Fruit fly (Drosophila melanogaster) whole organism, embryonic: ENCODE measurements around the gene CG46310.

Source experiments
- B-H2 ChIP-seq: fragments of 200-800 bp; sonication (Bioruptor generic); optimal IDR thresholded peaks from 2 replicates; lab custom pipeline; 2018; ENCODE audit warnings: missing biosample characterization, mild to moderate bottlenecking, missing genetic modification characterization
- CG12104 ChIP-seq: fragments of 200-800 bp; sonication (Bioruptor generic); optimal IDR thresholded peaks from 3 replicates; lab custom pipeline; 2016; ENCODE audit warnings: missing biosample characterization, missing genetic modification characterization
- CG12659 ChIP-seq: fragments of 200-800 bp; sonication (Bioruptor generic); optimal IDR thresholded peaks from 3 replicates; lab custom pipeline; 2017; ENCODE audit warnings: mild to moderate bottlenecking, missing biosample characterization, missing genetic modification reagents, missing genetic modification characterization
- CG13287 ChIP-seq: fragments of 200-800 bp; sonication (Bioruptor generic); IDR thresholded peaks from 2 replicates; pipeline ENCODE4 v1.3.6; 2022; ENCODE audit warnings: missing biosample characterization, missing genetic modification characterization; ENCODE audit not compliant: partially characterized antibody
- CG14441 ChIP-seq: fragments of 200-800 bp; sonication (Bioruptor generic); IDR thresholded peaks from 2 replicates; pipeline ENCODE4 v1.3.6; 2022; ENCODE audit warnings: missing biosample characterization, missing genetic modification characterization
- CG15514 ChIP-seq: fragments of 200-800 bp; sonication (Bioruptor generic); optimal IDR thresholded peaks from 3 replicates; lab custom pipeline; 2017; ENCODE audit warnings: missing biosample characterization, missing genetic modification characterization, mild to moderate bottlenecking, moderate library complexity, missing genetic modification reagents
- CG17912 ChIP-seq: fragments of 200-800 bp; sonication (Bioruptor generic); optimal IDR thresholded peaks from 2 replicates; lab custom pipeline; 2018; ENCODE audit warnings: missing biosample characterization, mild to moderate bottlenecking, missing genetic modification characterization
- CG2120 ChIP-seq: fragments of 200-800 bp; sonication (Bioruptor generic); optimal IDR thresholded peaks from 3 replicates; lab custom pipeline; 2016; ENCODE audit warnings: missing biosample characterization, missing genetic modification characterization
- CG34224 ChIP-seq: fragments of 200-800 bp; sonication (Bioruptor generic); IDR thresholded peaks from 3 replicates; pipeline ENCODE4 v1.3.6; 2022; ENCODE audit warnings: missing biosample characterization, missing genetic modification characterization; ENCODE audit not compliant: partially characterized antibody
- CG34422 ChIP-seq: fragments of 200-800 bp; sonication (Bioruptor generic); IDR thresholded peaks from 3 replicates; pipeline ENCODE4 v1.3.6; 2022; ENCODE audit warnings: missing biosample characterization, missing genetic modification characterization
- CG4707 ChIP-seq: fragments of 200-800 bp; sonication (Bioruptor generic); optimal IDR thresholded peaks from 2 replicates; lab custom pipeline; 2018; ENCODE audit warnings: missing biosample characterization, mild to moderate bottlenecking, missing genetic modification characterization, moderate library complexity
- CG6254 ChIP-seq: fragments of 200-800 bp; sonication (Bioruptor generic); optimal IDR thresholded peaks from 3 replicates; lab custom pipeline; 2017; ENCODE audit warnings: mild to moderate bottlenecking, missing biosample characterization, missing genetic modification reagents, missing genetic modification characterization
- CG7987 ChIP-seq: fragments of 200-800 bp; sonication (Bioruptor generic); optimal IDR thresholded peaks from 2 replicates; lab custom pipeline; 2018; ENCODE audit warnings: missing biosample characterization, mild to moderate bottlenecking, missing genetic modification characterization, moderate library complexity
- Dfd ChIP-seq, 2 experiments: fragments of >200 bp; optimal IDR thresholded peaks; 2 replicates each; lab custom pipeline; 2017; ENCODE audit warnings: missing biosample characterization in 2 of 2, missing genetic modification characterization in 2 of 2
- Doc2 ChIP-seq: fragments of 200-800 bp; sonication (Bioruptor generic); IDR thresholded peaks from 2 replicates; pipeline ENCODE4 v1.3.6; 2022; ENCODE audit warnings: missing biosample characterization, missing genetic modification characterization
- E2f2 ChIP-seq: fragments of 200-800 bp; sonication (Bioruptor generic); IDR thresholded peaks from 2 replicates; pipeline ENCODE4 v1.3.6; 2022; ENCODE audit warnings: missing biosample characterization, missing genetic modification characterization
- HLH4C ChIP-seq: fragments of 200-800 bp; sonication (Bioruptor generic); IDR thresholded peaks from 3 replicates; pipeline ENCODE4 v1.3.6; 2022; ENCODE audit warnings: missing biosample characterization, missing genetic modification characterization; ENCODE audit not compliant: partially characterized antibody
- HLHmδ ChIP-seq: fragments of 200-800 bp; sonication (Bioruptor generic); optimal IDR thresholded peaks from 2 replicates; lab custom pipeline; 2018; ENCODE audit warnings: missing biosample characterization, mild to moderate bottlenecking, missing genetic modification characterization, moderate library complexity
- Hr39 ChIP-seq: fragments of >200 bp; optimal IDR thresholded peaks from 2 replicates; lab custom pipeline; 2017
- Kr ChIP-seq: fragments of 200-800 bp; sonication (Bioruptor generic); optimal IDR thresholded peaks from 2 replicates; lab custom pipeline; 2017; ENCODE audit warnings: missing biosample characterization, mild to moderate bottlenecking, missing genetic modification characterization
- Mad ChIP-seq: fragments of 200-800 bp; sonication (Bioruptor generic); optimal IDR thresholded peaks from 2 replicates; lab custom pipeline; 2016; ENCODE audit warnings: missing biosample characterization, missing genetic modification characterization
- Mrtf ChIP-seq: fragments of 200-800 bp; sonication (Bioruptor generic); IDR thresholded peaks from 3 replicates; pipeline ENCODE4 v1.3.6; 2022; ENCODE audit warnings: missing biosample characterization, missing genetic modification characterization
- NC2α ChIP-seq: fragments of 200-800 bp; sonication (Bioruptor generic); optimal IDR thresholded peaks from 2 replicates; lab custom pipeline; 2016; ENCODE audit warnings: missing biosample characterization, missing genetic modification characterization
- Nf-YC ChIP-seq: fragments of 200-800 bp; optimal IDR thresholded peaks from 3 replicates; lab custom pipeline; 2019; ENCODE audit warnings: missing biosample characterization, mild to moderate bottlenecking, missing genetic modification characterization, moderate library complexity
- Pdp1 ChIP-seq, 2 experiments: fragments of 200-800 bp; sonication (Bioruptor generic); optimal IDR thresholded peaks; 3 replicates each; lab custom pipeline; 2016; ENCODE audit warnings: missing biosample characterization in 2 of 2, missing genetic modification characterization in 2 of 2, mild to moderate bottlenecking in 1 of 2, moderate library complexity in 1 of 2
- abd-A ChIP-seq: fragments of 200-800 bp; sonication (Bioruptor generic); optimal IDR thresholded peaks from 3 replicates; lab custom pipeline; 2019; ENCODE audit warnings: missing biosample characterization, mild to moderate bottlenecking, missing genetic modification characterization, moderate library complexity
- bbx ChIP-seq: fragments of 200-800 bp; sonication (Bioruptor generic); IDR thresholded peaks from 2 replicates; pipeline ENCODE4 v1.3.6; 2022; ENCODE audit warnings: missing biosample characterization, missing genetic modification characterization; ENCODE audit not compliant: partially characterized antibody
- dm ChIP-seq: fragments of 200-800 bp; sonication (Bioruptor generic); optimal IDR thresholded peaks from 3 replicates; lab custom pipeline; 2016; ENCODE audit warnings: missing biosample characterization, missing genetic modification characterization
- dpn ChIP-seq, 2 experiments: fragments of 200-800 bp; sonication (Bioruptor generic); optimal IDR thresholded peaks; 3 replicates each; lab custom pipeline; 2016; ENCODE audit warnings: missing biosample characterization in 2 of 2, missing genetic modification characterization in 2 of 2
- ems ChIP-seq: fragments of 200-800 bp; sonication (Bioruptor generic); optimal IDR thresholded peaks from 3 replicates; lab custom pipeline; 2016; ENCODE audit warnings: missing biosample characterization, missing genetic modification characterization
- ewg ChIP-seq: fragments of 200-800 bp; sonication (Bioruptor generic); optimal IDR thresholded peaks from 3 replicates; lab custom pipeline; 2017; ENCODE audit warnings: mild to moderate bottlenecking, missing biosample characterization, missing genetic modification reagents, missing genetic modification characterization
- exex ChIP-seq: fragments of 200-800 bp; sonication (Bioruptor generic); optimal IDR thresholded peaks from 4 replicates; lab custom pipeline; 2018; ENCODE audit warnings: missing biosample characterization, mild to moderate bottlenecking, missing genetic modification characterization, moderate library complexity
- fd102C ChIP-seq: fragments of 200-800 bp; sonication (Bioruptor generic); optimal IDR thresholded peaks from 2 replicates; lab custom pipeline; 2018; ENCODE audit warnings: missing biosample characterization, mild to moderate bottlenecking, missing genetic modification characterization, moderate library complexity
- gro ChIP-seq: fragments of 200-800 bp; sonication (Bioruptor generic); optimal IDR thresholded peaks from 2 replicates; lab custom pipeline; 2016; ENCODE audit warnings: missing biosample characterization, missing genetic modification characterization
- insv ChIP-seq, 2 experiments: fragments of 200-800 bp; sonication (Bioruptor generic); optimal IDR thresholded peaks; 3 replicates each; lab custom pipeline; 2016 to 2018; ENCODE audit warnings: missing biosample characterization in 2 of 2, missing genetic modification characterization in 2 of 2
- klu ChIP-seq: fragments of 200-800 bp; sonication (Bioruptor generic); IDR thresholded peaks from 2 replicates; pipeline ENCODE4 v1.3.6; 2022; ENCODE audit warnings: missing biosample characterization, missing genetic modification characterization
- kni ChIP-seq: fragments of 200-800 bp; sonication (Bioruptor generic); optimal IDR thresholded peaks from 3 replicates; lab custom pipeline; 2017; ENCODE audit warnings: mild to moderate bottlenecking, missing biosample characterization, missing genetic modification reagents, missing genetic modification characterization
- nerfin-2 ChIP-seq: fragments of 200-800 bp; sonication (Bioruptor generic); IDR thresholded peaks from 2 replicates; pipeline ENCODE4 v1.3.6; 2022; ENCODE audit warnings: missing biosample characterization, missing genetic modification characterization; ENCODE audit not compliant: partially characterized antibody
- odd ChIP-seq: fragments of 200-800 bp; sonication (Bioruptor generic); optimal IDR thresholded peaks from 2 replicates; lab custom pipeline; 2017; ENCODE audit warnings: missing biosample characterization, mild to moderate bottlenecking, missing genetic modification characterization
- org-1 ChIP-seq: fragments of 200-800 bp; sonication (Bioruptor generic); optimal IDR thresholded peaks from 2 replicates; lab custom pipeline; 2017; ENCODE audit warnings: missing biosample characterization, missing genetic modification characterization
- phol ChIP-seq: fragments of 200-800 bp; sonication (Bioruptor generic); optimal IDR thresholded peaks from 3 replicates; lab custom pipeline; 2018; ENCODE audit warnings: missing biosample characterization, mild to moderate bottlenecking, missing genetic modification characterization, moderate library complexity
- pzg ChIP-seq: fragments of 200-800 bp; sonication (Bioruptor generic); optimal IDR thresholded peaks from 3 replicates; lab custom pipeline; 2018; ENCODE audit warnings: missing biosample characterization, mild to moderate bottlenecking, missing genetic modification characterization, moderate library complexity
- schlank ChIP-seq: fragments of 200-800 bp; sonication (Bioruptor generic); optimal IDR thresholded peaks from 2 replicates; lab custom pipeline; 2018; ENCODE audit warnings: missing biosample characterization, mild to moderate bottlenecking, missing genetic modification characterization
- sens ChIP-seq: fragments of 200-800 bp; sonication (Bioruptor generic); peaks from one replicate; lab custom pipeline; 2016; ENCODE audit warnings: missing biosample characterization, missing genetic modification characterization
- sima ChIP-seq: fragments of 200-800 bp; sonication (Bioruptor generic); optimal IDR thresholded peaks from 2 replicates; lab custom pipeline; 2016; ENCODE audit warnings: missing biosample characterization, missing genetic modification characterization
- sqz ChIP-seq: fragments of 200-800 bp; sonication (Bioruptor generic); optimal IDR thresholded peaks from 3 replicates; lab custom pipeline; 2018; ENCODE audit warnings: missing biosample characterization, mild to moderate bottlenecking, missing genetic modification characterization
- trem ChIP-seq: fragments of 200-800 bp; optimal IDR thresholded peaks from 3 replicates; lab custom pipeline; 2019; ENCODE audit warnings: missing biosample characterization, mild to moderate bottlenecking, missing genetic modification characterization, moderate library complexity
- zen2 ChIP-seq: fragments of 200-800 bp; sonication (Bioruptor generic); IDR thresholded peaks from 3 replicates; pipeline ENCODE4 v1.3.6; 2022; ENCODE audit warnings: missing biosample characterization, missing genetic modification characterization; ENCODE audit not compliant: partially characterized antibody

The CG46310 gene

DNA sequence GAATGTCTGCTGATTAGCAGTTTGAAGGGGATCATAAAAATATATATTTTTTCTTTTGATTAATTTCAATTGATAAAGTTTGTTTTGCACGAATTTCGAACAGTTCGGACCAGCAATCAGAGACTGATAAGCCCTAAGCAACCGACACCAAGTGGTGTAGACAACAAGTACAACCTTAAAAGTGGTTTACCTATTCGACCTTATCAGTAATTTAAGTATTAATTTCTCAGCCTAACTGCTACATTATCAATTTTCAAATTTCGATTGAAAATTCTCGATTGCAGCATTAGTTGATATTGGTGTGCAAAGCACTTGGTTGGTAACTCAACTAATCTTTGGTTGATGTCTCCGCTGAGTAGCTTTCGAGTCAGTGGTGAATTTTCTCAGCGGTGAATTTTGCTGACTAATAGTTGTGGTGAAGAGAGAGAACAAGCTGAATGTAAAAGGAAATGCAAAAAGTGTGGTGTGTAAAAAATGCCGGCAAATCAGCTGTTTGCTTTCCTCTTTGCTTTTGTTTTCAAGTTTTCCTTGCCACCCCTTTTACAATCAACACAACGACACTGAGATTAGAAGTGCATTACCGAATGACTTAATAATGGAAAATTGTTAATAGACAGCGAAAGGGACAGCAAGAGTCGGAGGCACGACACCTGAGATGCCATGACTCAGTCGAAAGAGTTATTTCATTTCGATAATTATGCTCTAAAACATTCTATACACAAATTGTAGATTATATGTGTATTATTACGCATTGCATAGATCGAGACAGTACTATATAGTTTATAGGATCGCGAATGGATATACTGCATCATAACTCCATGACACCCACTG, 41.1 kb downstream of the CG46310 start (continued):
- no peak for TF ChIP-seq ewg (GFP tag; lab: Kevin White, UChicago)
- no peak for TF ChIP-seq dm (GFP tag; lab: Kevin White, UChicago)
- peak; percentile 98 for TF ChIP-seq exex (tag; lab: Kevin White, UChicago)
- 0 out of 2 replicates have a peak, but pooled peaks have one; percentile 26 for TF ChIP-seq nerfin-2 (GFP tag; lab: Robert Waterston, UW)
- no peak for TF ChIP-seq ems (GFP tag; lab: Kevin White, UChicago)
- peak; percentile 11; the same call in 1 of the 3 replicates for TF ChIP-seq zen2 (GFP tag; lab: Robert Waterston, UW)
- TF ChIP-seq Kr (GFP tag; lab: Kevin White, UChicago): peak; percentile 2
- peak; percentile 65 for TF ChIP-seq trem (tag; lab: Kevin White, UChicago)
- peak; percentile 22 for TF ChIP-seq B-H2 (GFP tag; lab: Kevin White, UChicago)
- no peak for TF ChIP-seq fd102C (GFP tag; lab: Kevin White, UChicago)
- 0 out of 3 replicates have a peak, but pooled peaks have one; percentile 23 for TF ChIP-seq CG34422 (GFP tag; lab: Robert Waterston, UW)
- TF ChIP-seq CG13287: peak; percentile 57
- TF ChIP-seq CG12659 (GFP tag; lab: Kevin White, UChicago): peak; percentile 8
- TF ChIP-seq phol: no peak
- TF ChIP-seq bbx (GFP tag; lab: Robert Waterston, UW): peak; percentile 48
- TF ChIP-seq Pdp1 (GFP tag; optimal IDR thresholded peaks at IDR 0.05; lab: Kevin White, UChicago): peak in 1 of 2 experiments; percentile 35
- TF ChIP-seq org-1 (GFP tag; lab: Kevin White, UChicago): no peak
- TF ChIP-seq odd (GFP tag; lab: Kevin White, UChicago): no peak
- TF ChIP-seq HLHmδ (GFP tag; lab: Kevin White, UChicago): no peak
- TF ChIP-seq CG17912 (GFP tag; lab: Kevin White, UChicago): no peak
- TF ChIP-seq CG4707 (GFP tag; lab: Kevin White, UChicago): peak; percentile 12
- TF ChIP-seq E2f2 (GFP tag; lab: Robert Waterston, UW): peak; percentile 96
- peak; percentile 51 for TF ChIP-seq gro (GFP tag; lab: Kevin White, UChicago)
- no peak for TF ChIP-seq kni (GFP tag; lab: Kevin White, UChicago)
- peak; percentile 12 for TF ChIP-seq Nf-YC
- peak; percentile 83 for TF ChIP-seq abd-A (tag; lab: Kevin White, UChicago)
- no peak for TF ChIP-seq Hr39 (lab: Kevin White, UChicago)
- TF ChIP-seq Dfd (GFP tag; optimal IDR thresholded peaks at IDR 0.05; lab: Kevin White, UChicago): no peak
- TF ChIP-seq CG2120: no peak
- TF ChIP-seq CG34224 (GFP tag; lab: Robert Waterston, UW): no peak
- TF ChIP-seq schlank: no peak
- no peak for TF ChIP-seq CG14441
- no peak for TF ChIP-seq dpn (GFP tag; optimal IDR thresholded peaks at IDR 0.05; lab: Kevin White, UChicago)
- peak; percentile 89 for TF ChIP-seq pzg (GFP tag; lab: Kevin White, UChicago)
- no peak for TF ChIP-seq CG6254 (GFP tag; lab: Kevin White, UChicago)
- peak; percentile 65 for TF ChIP-seq sens
- peak; percentile 62 for TF ChIP-seq HLH4C (GFP tag; lab: Robert Waterston, UW)
- no peak for TF ChIP-seq sima (GFP tag; lab: Kevin White, UChicago)
- TF ChIP-seq NC2α: no peak
- peak; percentile 43 for TF ChIP-seq CG7987 (GFP tag; lab: Kevin White, UChicago)
- TF ChIP-seq Mad (GFP tag; lab: Kevin White, UChicago): no peak
- peak; percentile 64 for TF ChIP-seq CG15514
- TF ChIP-seq klu (GFP tag; lab: Robert Waterston, UW): no peak
- TF ChIP-seq CG12104 (GFP tag; lab: Kevin White, UChicago): no peak
- peak; percentile 95 for TF ChIP-seq sqz (GFP tag; lab: Kevin White, UChicago)
- no peak for TF ChIP-seq Doc2
- TF ChIP-seq Mrtf: no peak
- peak in 1 of 2 experiments; percentile 35 for TF ChIP-seq insv (GFP tag; optimal IDR thresholded peaks at IDR 0.05; lab: Kevin White, UChicago)
